Fruit fly (Drosophila melanogaster) whole organism, adult: Measurements from ENCODE around the gene CG4686.
A peak's percentile ranks its signal among the peaks of the same experiment; 100 is the strongest.

Experiments used
- CG12768 ChIP-seq: fragments of 200-800 bp; sonication (Bioruptor generic); optimal IDR thresholded peaks from 2 replicates; lab custom pipeline; 2017; ENCODE audit warnings: missing biosample characterization, missing genetic modification characterization, mild to moderate bottlenecking, moderate library complexity, missing genetic modification reagents
- Clk ChIP-seq: fragments of 200-800 bp; sonication (Bioruptor generic); optimal IDR thresholded peaks from 2 replicates; lab custom pipeline; 2017; ENCODE audit warnings: missing biosample characterization, missing genetic modification characterization
- Crg-1 ChIP-seq: fragments of 200-800 bp; sonication (Bioruptor generic); optimal IDR thresholded peaks from 2 replicates; lab custom pipeline; 2016; ENCODE audit warnings: missing biosample characterization, missing genetic modification characterization
- cic ChIP-seq: fragments of 200-800 bp; sonication (Bioruptor generic); optimal IDR thresholded peaks from 2 replicates; lab custom pipeline; 2017; ENCODE audit warnings: missing biosample characterization, mild to moderate bottlenecking, missing genetic modification characterization, moderate library complexity
- kay ChIP-seq: fragments of 200-800 bp; sonication (Bioruptor generic); peaks from one replicate; lab custom pipeline; 2016; ENCODE audit warnings: missing biosample characterization, missing genetic modification characterization, borderline replicate concordance
- pad ChIP-seq: fragments of 200-800 bp; sonication (Bioruptor generic); optimal IDR thresholded peaks from 3 replicates; lab custom pipeline; 2017; ENCODE audit warnings: missing biosample characterization, missing genetic modification characterization, mild to moderate bottlenecking, moderate library complexity, missing genetic modification reagents
- toe ChIP-seq: fragments of 200-800 bp; sonication (Bioruptor generic); optimal IDR thresholded peaks from 2 replicates; lab custom pipeline; 2016; ENCODE audit warnings: missing biosample characterization, missing genetic modification characterization

dm6 chr3R:19858017-19858659, 6.2 kb upstream of the CG4686 start:
- TF ChIP-seq toe (peak; percentile 42), Clk (GFP tag; lab: Kevin White, UChicago) (no peak), pad (GFP tag; lab: Kevin White, UChicago) (peak; percentile 44), cic (GFP tag; lab: Kevin White, UChicago) (peak; percentile 92), kay (GFP tag; lab: Kevin White, UChicago) (no peak), Crg-1 (GFP tag; lab: Kevin White, UChicago) (peak; percentile 73), CG12768 (GFP tag; lab: Kevin White, UChicago) (peak; percentile 52)
